Fruit fly (Drosophila melanogaster) whole organism, wandering third instar larva: Measurements from ENCODE around the gene Gr22c.

ENCODE experiments used
- Abd-B ChIP-seq: fragments of >200 bp; optimal IDR thresholded peaks from 2 replicates; lab custom pipeline; 2017; ENCODE audit warnings: missing biosample characterization, missing genetic modification characterization
- CG32264 ChIP-seq: fragments of 200-800 bp; sonication (Bioruptor generic); optimal IDR thresholded peaks from 2 replicates; lab custom pipeline; 2016; ENCODE audit warnings: missing biosample characterization, missing genetic modification characterization
- CG9705 ChIP-seq: fragments of 200-800 bp; sonication (Bioruptor generic); optimal IDR thresholded peaks from 2 replicates; lab custom pipeline; 2018; ENCODE audit warnings: missing biosample characterization, mild to moderate bottlenecking, missing genetic modification characterization
- CrebA ChIP-seq: fragments of 200-800 bp; sonication (Bioruptor generic); optimal IDR thresholded peaks from 2 replicates; lab custom pipeline; 2016; ENCODE audit warnings: missing biosample characterization, mild to moderate bottlenecking, missing genetic modification characterization, borderline replicate concordance
- Dfd ChIP-seq: fragments of >200 bp; optimal IDR thresholded peaks from 2 replicates; lab custom pipeline; 2017; ENCODE audit warnings: missing biosample characterization, missing genetic modification characterization
- Dif ChIP-seq: fragments of 200-275, 200-300 bp; sonication (Bioruptor generic); optimal IDR thresholded peaks from 2 replicates; lab custom pipeline; 2018; ENCODE audit warnings: missing biosample characterization, missing genetic modification characterization; ENCODE audit not compliant: partially characterized antibody
- GATAd ChIP-seq: sonication (Bioruptor generic); optimal IDR thresholded peaks from 2 replicates; lab custom pipeline; 2016; ENCODE audit warnings: missing biosample characterization, missing genetic modification characterization
- Hr78 ChIP-seq: fragments of >200 bp; optimal IDR thresholded peaks from 2 replicates; lab custom pipeline; 2017; ENCODE audit warnings: missing biosample characterization, missing genetic modification characterization
- Hr83 ChIP-seq: fragments of 200-300 bp; sonication (Bioruptor generic); optimal IDR thresholded peaks from 2 replicates; lab custom pipeline; 2016; ENCODE audit warnings: missing biosample characterization, mild to moderate bottlenecking, missing genetic modification characterization, moderate library complexity; ENCODE audit not compliant: poor library complexity, severe bottlenecking
- Jra ChIP-seq: sonication (Bioruptor generic); optimal IDR thresholded peaks from 2 replicates; lab custom pipeline; 2016; ENCODE audit warnings: missing biosample characterization, missing genetic modification characterization
- Mio ChIP-seq: sonication (Bioruptor generic); optimal IDR thresholded peaks from 2 replicates; lab custom pipeline; 2016; ENCODE audit warnings: missing biosample characterization, missing genetic modification characterization
- Myc ChIP-seq: fragments of >200 bp; optimal IDR thresholded peaks from 2 replicates; lab custom pipeline; 2017
- N ChIP-seq: fragments of >200 bp; optimal IDR thresholded peaks from 2 replicates; lab custom pipeline; 2018; ENCODE audit warnings: missing biosample characterization, missing external identifiers, missing genetic modification characterization
- Rel ChIP-seq, 2 experiments: fragments of 200-800 bp; sonication (Bioruptor generic) in 1 of 2; optimal IDR thresholded peaks; 2 replicates in 1 of 2; 3 replicates in 1 of 2; lab custom pipeline; 2016 to 2019; ENCODE audit warnings: mild to moderate bottlenecking in 2 of 2, missing biosample characterization in 2 of 2, missing genetic modification characterization in 2 of 2, moderate library complexity in 1 of 2
- Sp1 ChIP-seq: fragments of 200-800 bp; sonication (Bioruptor generic); optimal IDR thresholded peaks from 3 replicates; lab custom pipeline; 2019; ENCODE audit warnings: missing biosample characterization, mild to moderate bottlenecking, missing genetic modification characterization, moderate library complexity
- Vsx2 ChIP-seq: fragments of 200-300, 225-300 bp; sonication (Bioruptor generic); optimal IDR thresholded peaks from 2 replicates; lab custom pipeline; 2018; ENCODE audit warnings: missing biosample characterization, missing genetic modification characterization; ENCODE audit not compliant: partially characterized antibody
- br ChIP-seq: fragments of 200-800 bp; sonication (Bioruptor generic); optimal IDR thresholded peaks from 2 replicates; lab custom pipeline; 2016; ENCODE audit warnings: missing biosample characterization, missing genetic modification characterization
- brk ChIP-seq: fragments of 200-800 bp; sonication (Bioruptor generic); optimal IDR thresholded peaks from 2 replicates; lab custom pipeline; 2016; ENCODE audit warnings: missing biosample characterization, mild to moderate bottlenecking, missing genetic modification characterization
- dl ChIP-seq, 2 experiments: fragments of 175-275, 200-275 bp in 1 of 2; fragments of 200-275 bp in 1 of 2; sonication (Bioruptor generic); optimal IDR thresholded peaks; lab custom pipeline; 2018; ENCODE audit warnings: mild to moderate bottlenecking in 2 of 2, missing biosample characterization in 2 of 2, missing genetic modification characterization in 2 of 2, moderate library complexity in 2 of 2; ENCODE audit not compliant: partially characterized antibody in 2 of 2, insufficient read depth in 1 of 2
- dmrt93B ChIP-seq: fragments of 200-800 bp; sonication (Bioruptor generic); optimal IDR thresholded peaks from 2 replicates; lab custom pipeline; 2018; ENCODE audit warnings: missing biosample characterization, mild to moderate bottlenecking, missing genetic modification characterization
- dsf ChIP-seq: sonication (Bioruptor generic); optimal IDR thresholded peaks from 2 replicates; lab custom pipeline; 2016; ENCODE audit warnings: missing biosample characterization, missing genetic modification characterization, borderline replicate concordance
- ey ChIP-seq: fragments of 200-800 bp; sonication (Bioruptor generic); optimal IDR thresholded peaks from 2 replicates; lab custom pipeline; 2016; ENCODE audit warnings: missing biosample characterization, missing genetic modification characterization
- foxo ChIP-seq, 2 experiments: fragments of 200-800 bp; sonication (Bioruptor generic); optimal IDR thresholded peaks; 2 replicates in 1 of 2; 3 replicates in 1 of 2; lab custom pipeline; 2016 to 2017; ENCODE audit warnings: missing biosample characterization in 2 of 2, missing genetic modification characterization in 2 of 2
- fru ChIP-seq: fragments of 200-800 bp; sonication (Bioruptor generic); optimal IDR thresholded peaks from 3 replicates; lab custom pipeline; 2016; ENCODE audit warnings: missing biosample characterization, mild to moderate bottlenecking, missing genetic modification characterization
- h ChIP-seq: fragments of 200-800 bp; sonication (Bioruptor generic); optimal IDR thresholded peaks from 3 replicates; lab custom pipeline; 2016; ENCODE audit warnings: missing biosample characterization, mild to moderate bottlenecking, missing genetic modification characterization
- jim ChIP-seq: fragments of 175-275, 200-325 bp; sonication (Bioruptor generic); optimal IDR thresholded peaks from 2 replicates; lab custom pipeline; 2016; ENCODE audit warnings: missing biosample characterization, mild to moderate bottlenecking, missing genetic modification characterization
- lola ChIP-seq: fragments of >200 bp; optimal IDR thresholded peaks from 2 replicates; lab custom pipeline; 2017; ENCODE audit warnings: missing biosample characterization, missing genetic modification characterization
- psq ChIP-seq: fragments of 200-800 bp; sonication (Bioruptor generic); optimal IDR thresholded peaks from 3 replicates; lab custom pipeline; 2017; ENCODE audit warnings: missing biosample characterization, mild to moderate bottlenecking, missing genetic modification characterization, moderate library complexity
- rgr ChIP-seq: fragments of 200-800 bp; sonication (Bioruptor generic); optimal IDR thresholded peaks from 3 replicates; lab custom pipeline; 2016; ENCODE audit warnings: missing biosample characterization, mild to moderate bottlenecking, missing genetic modification characterization
- sage ChIP-seq: fragments of 200-800 bp; sonication (Bioruptor generic); optimal IDR thresholded peaks from 2 replicates; lab custom pipeline; 2016; ENCODE audit warnings: missing biosample characterization, mild to moderate bottlenecking, missing genetic modification characterization
- tai ChIP-seq: sonication (Bioruptor generic); optimal IDR thresholded peaks from 2 replicates; lab custom pipeline; 2016; ENCODE audit warnings: missing biosample characterization, missing genetic modification characterization

The Gr22c gene

DNA sequence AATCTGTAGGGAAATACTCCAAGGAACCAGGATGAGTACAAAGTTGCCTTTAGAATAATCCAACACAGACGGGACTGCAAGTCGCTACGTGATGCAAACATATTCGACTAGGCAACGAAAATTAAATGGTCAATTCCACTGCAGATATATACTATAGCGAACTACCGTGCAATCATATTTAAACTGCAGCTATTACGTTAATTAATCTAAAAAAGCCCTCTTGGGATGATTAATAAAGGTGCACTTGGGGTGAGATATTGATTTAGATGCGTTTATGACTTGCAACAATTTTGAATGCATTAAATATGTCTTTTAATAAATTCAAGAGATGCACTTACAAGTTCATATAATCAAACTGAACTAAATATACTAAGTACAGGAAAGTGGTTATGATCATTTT is at the start of gene Gr22c:
TSS of gene Gr22c (minus strand) at position 101 of the 400 bp plus-strand sequence.
- no peak for TF ChIP-seq GATAd (GFP tag; lab: Kevin White, UChicago)
- no peak for TF ChIP-seq dsf
- no peak for TF ChIP-seq Hr83 (GFP tag; lab: Kevin White, UChicago)
- TF ChIP-seq CrebA = no peak
- TF ChIP-seq ey (GFP tag; lab: Kevin White, UChicago) = no peak
- no peak for TF ChIP-seq Dfd (GFP tag; lab: Kevin White, UChicago)
- no peak for TF ChIP-seq jim (GFP tag; lab: Kevin White, UChicago)
- no peak for TF ChIP-seq fru (GFP tag; lab: Kevin White, UChicago)
- TF ChIP-seq Dif = no peak
- no peak for TF ChIP-seq Rel (GFP tag; optimal IDR thresholded peaks at IDR 0.05; lab: Kevin White, UChicago)
- TF ChIP-seq Rel (tag; optimal IDR thresholded peaks at IDR 0.05; lab: Kevin White, UChicago) = no peak
- TF ChIP-seq Myc (lab: Kevin White, UChicago) = no peak
- TF ChIP-seq Hr78 (GFP tag; lab: Kevin White, UChicago) = no peak
- no peak for TF ChIP-seq brk (GFP tag; lab: Kevin White, UChicago)
- TF ChIP-seq psq (GFP tag; lab: Kevin White, UChicago) = no peak
- no peak for TF ChIP-seq Vsx2

- TF ChIP-seq Jra (GFP tag; lab: Kevin White, UChicago) (no peak), Dfd (GFP tag; lab: Kevin White, UChicago) (no peak), tai (GFP tag; lab: Kevin White, UChicago) (no peak), Myc (lab: Kevin White, UChicago) (no peak), dl (GFP tag; optimal IDR thresholded peaks at IDR 0.05; lab: Kevin White, UChicago; ENCODE audit: insufficient read depth in 1 of 2, partially characterized antibody in 2 of 2) (no peak), GATAd (GFP tag; lab: Kevin White, UChicago) (no peak), jim (GFP tag; lab: Kevin White, UChicago) (no peak), dsf (no peak), rgr (GFP tag; lab: Kevin White, UChicago) (no peak), Mio (GFP tag; lab: Kevin White, UChicago) (no peak), N (GFP tag; lab: Kevin White, UChicago) (no peak), Abd-B (GFP tag; lab: Kevin White, UChicago) (no peak), dmrt93B (GFP tag; lab: Kevin White, UChicago) (no peak), Vsx2 (no peak), brk (GFP tag; lab: Kevin White, UChicago) (no peak)
Measured at dm6 chr2L:1839019-1839418, 47.4 kb upstream of the Gr22c start.

- TF ChIP-seq Hr78 (GFP tag; lab: Kevin White, UChicago) (no peak), CG32264 (GFP tag; lab: Kevin White, UChicago) (no peak), rgr (GFP tag; lab: Kevin White, UChicago) (no peak), Dif (no peak), Dfd (GFP tag; lab: Kevin White, UChicago) (no peak), CG9705 (no peak), Abd-B (GFP tag; lab: Kevin White, UChicago) (no peak), CrebA (no peak), br (no peak), h (no peak), psq (GFP tag; lab: Kevin White, UChicago) (no peak), Mio (GFP tag; lab: Kevin White, UChicago) (no peak), lola (GFP tag; lab: Kevin White, UChicago) (no peak), dmrt93B (GFP tag; lab: Kevin White, UChicago) (no peak), Sp1 (GFP tag; lab: Kevin White, UChicago) (no peak), foxo (GFP tag; optimal IDR thresholded peaks at IDR 0.05; lab: Kevin White, UChicago) (no peak), brk (GFP tag; lab: Kevin White, UChicago) (no peak), jim (GFP tag; lab: Kevin White, UChicago) (no peak)
Measured at dm6 chr2L:1837717-1838368, 46.2 kb upstream of the Gr22c start.

dm6 chr2L:1836238-1836637 is 44.6 kb upstream of the Gr22c start, which contains the start of gene wry:
Gene wry (plus strand): TSS chr2L:1836538.
- TF ChIP-seq Hr78 (GFP tag; lab: Kevin White, UChicago) (no peak), Vsx2 (no peak), dl (GFP tag; optimal IDR thresholded peaks at IDR 0.05; lab: Kevin White, UChicago; ENCODE audit: insufficient read depth in 1 of 2, partially characterized antibody in 2 of 2) (no peak), Rel (GFP tag; optimal IDR thresholded peaks at IDR 0.05; lab: Kevin White, UChicago) (no peak), Rel (tag; optimal IDR thresholded peaks at IDR 0.05; lab: Kevin White, UChicago) (no peak), sage (no peak), fru (GFP tag; lab: Kevin White, UChicago) (no peak)
